Worm (Caenorhabditis elegans) whole organism, L1 larva: ENCODE measurements around the gene ced-11.

Experiments used
- C16A3.4 ChIP-seq: fragments of 150-350 bp; optimal IDR thresholded peaks from 2 replicates; lab custom pipeline; 2014; ENCODE audit warnings: missing biosample characterization, missing genetic modification characterization
- ama-1 ChIP-seq: fragments of 150-350 bp; optimal IDR thresholded peaks from 2 replicates; lab custom pipeline; 2014
- blmp-1 ChIP-seq: fragments of 150-350 bp; optimal IDR thresholded peaks from 2 replicates; lab custom pipeline; 2014; ENCODE audit warnings: missing biosample characterization, missing genetic modification characterization
- ceh-63 ChIP-seq: fragments of 200-800 bp; sonication (Bioruptor generic); optimal IDR thresholded peaks from 2 replicates; lab custom pipeline; 2018; ENCODE audit warnings: mild to moderate bottlenecking, missing genetic modification characterization, missing compliant biosample characterization
- dsc-1 ChIP-seq: sonication (generic microtip); optimal IDR thresholded peaks from 2 replicates; lab custom pipeline; 2016; ENCODE audit warnings: mild to moderate bottlenecking, missing genetic modification characterization, missing compliant biosample characterization
- efl-1 ChIP-seq, 4 experiments: fragments of 150-350 bp; optimal IDR thresholded peaks in 3 of 4; peaks in 1 of 4; 1 replicate in 1 of 4; 2 replicates in 3 of 4; lab custom pipeline; 2014; ENCODE audit warnings: missing biosample characterization in 2 of 4, missing genetic modification characterization in 2 of 4, missing genetic modification reagents in 2 of 4
- efl-3 ChIP-seq: fragments of 200-800 bp; sonication (Bioruptor generic); optimal IDR thresholded peaks from 2 replicates; lab custom pipeline; 2018; ENCODE audit warnings: mild to moderate bottlenecking, missing genetic modification characterization, missing compliant biosample characterization
- egl-13 ChIP-seq: sonication (generic microtip); optimal IDR thresholded peaks from 2 replicates; lab custom pipeline; 2016; ENCODE audit warnings: missing genotype, missing genetic modification reagents, missing genetic modification characterization, missing compliant biosample characterization
- egl-27 ChIP-seq, 2 experiments: fragments of 150-350 bp in 1 of 2; sonication (generic microtip); optimal IDR thresholded peaks; 3 replicates each; lab custom pipeline; 2017 to 2018; ENCODE audit warnings: missing biosample characterization in 2 of 2, missing genetic modification characterization in 2 of 2, missing genetic modification reagents in 2 of 2
- elt-3 ChIP-seq, 6 experiments: fragments of 150-350 bp in 1 of 6; sonication (generic microtip); optimal IDR thresholded peaks; 2 replicates each; lab custom pipeline; 2017 to 2018; ENCODE audit warnings: missing biosample characterization in 6 of 6, missing genetic modification characterization in 6 of 6, inconsistent platforms in 1 of 6
- fkh-10 ChIP-seq: sonication (generic microtip); optimal IDR thresholded peaks from 2 replicates; lab custom pipeline; 2017; ENCODE audit warnings: missing biosample characterization, missing genetic modification reagents, missing genetic modification characterization
- fos-1 ChIP-seq: fragments of 150-350 bp; optimal IDR thresholded peaks from 2 replicates; lab custom pipeline; 2014; ENCODE audit warnings: missing biosample characterization, missing genetic modification characterization
- grh-1 ChIP-seq: fragments of 200-800 bp; sonication (Bioruptor generic); IDR thresholded peaks from 2 replicates; pipeline ENCODE4 v1.3.6; 2022; ENCODE audit warnings: missing genetic modification reagents, missing genetic modification characterization, missing compliant biosample characterization
- hlh-17 ChIP-seq: fragments of 200-800 bp; sonication (Bioruptor generic); optimal IDR thresholded peaks from 2 replicates; lab custom pipeline; 2018; ENCODE audit warnings: missing genetic modification characterization, mild to moderate bottlenecking, missing compliant biosample characterization, moderate library complexity, borderline replicate concordance
- hlh-4 ChIP-seq: sonication (generic microtip); optimal IDR thresholded peaks from 2 replicates; lab custom pipeline; 2016; ENCODE audit warnings: mild to moderate bottlenecking, missing genetic modification characterization, missing compliant biosample characterization
- isw-1 ChIP-seq: fragments of 200-800 bp; sonication (Bioruptor generic); IDR thresholded peaks from 2 replicates; pipeline ENCODE4 v1.3.6; 2022; ENCODE audit warnings: missing genetic modification characterization, missing compliant biosample characterization
- lin-14 ChIP-seq: fragments of 200-800 bp; sonication (Bioruptor generic); optimal IDR thresholded peaks from 2 replicates; lab custom pipeline; 2018; ENCODE audit warnings: mild to moderate bottlenecking, missing genetic modification characterization, moderate library complexity, missing compliant biosample characterization
- lin-15B ChIP-seq: fragments of 150-350 bp; sonication (generic microtip); optimal IDR thresholded peaks from 3 replicates; lab custom pipeline; 2014; ENCODE audit warnings: missing biosample characterization, missing genetic modification characterization
- lin-35 ChIP-seq, 2 experiments: fragments of 150-350 bp; optimal IDR thresholded peaks; 2 replicates each; lab custom pipeline; 2014; ENCODE audit warnings: missing biosample characterization in 2 of 2, missing genetic modification characterization in 2 of 2, missing genetic modification reagents in 2 of 2
- lsy-2 ChIP-seq, 2 experiments: fragments of 150-350 bp; optimal IDR thresholded peaks; 2 replicates each; lab custom pipeline; 2014; ENCODE audit warnings: missing biosample characterization in 2 of 2, missing genetic modification characterization in 2 of 2
- mdl-1 ChIP-seq, 2 experiments: fragments of 150-350 bp; optimal IDR thresholded peaks; 2 replicates each; lab custom pipeline; 2014 to 2017; ENCODE audit warnings: missing biosample characterization in 2 of 2, missing genetic modification characterization in 2 of 2, inconsistent platforms in 1 of 2
- nhr-11 ChIP-seq: fragments of 150-350 bp; optimal IDR thresholded peaks from 2 replicates; lab custom pipeline; 2014; ENCODE audit warnings: missing biosample characterization, missing genetic modification characterization
- nhr-12 ChIP-seq: sonication (generic microtip); optimal IDR thresholded peaks from 2 replicates; lab custom pipeline; 2017; ENCODE audit warnings: missing biosample characterization, missing genetic modification characterization
- nhr-20 ChIP-seq: sonication (generic microtip); optimal IDR thresholded peaks from 2 replicates; lab custom pipeline; 2016; ENCODE audit warnings: mild to moderate bottlenecking, missing genetic modification characterization, missing compliant biosample characterization
- nhr-237 ChIP-seq: fragments of 150-350 bp; optimal IDR thresholded peaks from 2 replicates; lab custom pipeline; 2014; ENCODE audit warnings: missing biosample characterization, missing genetic modification characterization
- nhr-47 ChIP-seq: sonication (generic microtip); optimal IDR thresholded peaks from 2 replicates; lab custom pipeline; 2016; ENCODE audit warnings: mild to moderate bottlenecking, missing genetic modification characterization, moderate library complexity, missing compliant biosample characterization
- nhr-76 ChIP-seq: sonication (generic microtip); optimal IDR thresholded peaks from 2 replicates; lab custom pipeline; 2017; ENCODE audit warnings: missing biosample characterization, missing genetic modification characterization
- nhr-85 ChIP-seq: sonication (generic microtip); peaks from one replicate; lab custom pipeline; 2016; ENCODE audit warnings: missing genetic modification characterization, inconsistent platforms, missing compliant biosample characterization
- nhr-90 ChIP-seq: sonication (generic microtip); optimal IDR thresholded peaks from 2 replicates; lab custom pipeline; 2016; ENCODE audit warnings: mild to moderate bottlenecking, missing genetic modification characterization, missing compliant biosample characterization; ENCODE audit not compliant: poor library complexity
- pag-3 ChIP-seq: sonication (generic microtip); optimal IDR thresholded peaks from 2 replicates; lab custom pipeline; 2017; ENCODE audit warnings: missing genetic modification characterization, mild to moderate bottlenecking, missing compliant biosample characterization, antibody characterized with exemption, borderline replicate concordance; ENCODE audit not compliant: insufficient read depth
- pqm-1 ChIP-seq: sonication (generic microtip); optimal IDR thresholded peaks from 3 replicates; lab custom pipeline; 2017; ENCODE audit warnings: missing biosample characterization, missing genetic modification characterization
- rnt-1 ChIP-seq: sonication (generic microtip); optimal IDR thresholded peaks from 2 replicates; lab custom pipeline; 2016; ENCODE audit warnings: mild to moderate bottlenecking, missing genetic modification characterization, moderate library complexity, missing compliant biosample characterization
- snu-23 ChIP-seq: sonication (generic microtip); optimal IDR thresholded peaks from 2 replicates; lab custom pipeline; 2016; ENCODE audit warnings: missing genetic modification characterization, missing compliant biosample characterization
- sox-4 ChIP-seq: sonication (generic microtip); optimal IDR thresholded peaks from 2 replicates; lab custom pipeline; 2016; ENCODE audit warnings: missing genetic modification characterization, missing compliant biosample characterization
- tbx-2 ChIP-seq: sonication (generic microtip); optimal IDR thresholded peaks from 2 replicates; lab custom pipeline; 2016; ENCODE audit warnings: missing genetic modification characterization, missing compliant biosample characterization
- unc-130 ChIP-seq: fragments of 150-350 bp; optimal IDR thresholded peaks from 2 replicates; lab custom pipeline; 2017; ENCODE audit warnings: missing biosample characterization, missing genetic modification characterization, inconsistent platforms
- unc-30 ChIP-seq: sonication (generic microtip); optimal IDR thresholded peaks from 2 replicates; lab custom pipeline; 2017; ENCODE audit warnings: missing biosample characterization, missing genetic modification characterization
- unc-86 ChIP-seq: sonication (generic microtip); optimal IDR thresholded peaks from 2 replicates; lab custom pipeline; 2016; ENCODE audit warnings: missing genetic modification characterization, missing compliant biosample characterization
- unc-98 ChIP-seq: fragments of 200-800 bp; sonication (Bioruptor generic); IDR thresholded peaks from 2 replicates; pipeline ENCODE4 v1.3.6; 2022; ENCODE audit warnings: missing genetic modification characterization, missing compliant biosample characterization
- vab-15 ChIP-seq: sonication (generic microtip); optimal IDR thresholded peaks from 2 replicates; lab custom pipeline; 2017; ENCODE audit warnings: missing genotype, mild to moderate bottlenecking, missing genetic modification characterization, missing compliant biosample characterization
- ztf-4 ChIP-seq: fragments of 150-350 bp; optimal IDR thresholded peaks from 2 replicates; lab custom pipeline; 2014; ENCODE audit warnings: missing biosample characterization, missing genetic modification characterization

ced-11 gene

DNA sequence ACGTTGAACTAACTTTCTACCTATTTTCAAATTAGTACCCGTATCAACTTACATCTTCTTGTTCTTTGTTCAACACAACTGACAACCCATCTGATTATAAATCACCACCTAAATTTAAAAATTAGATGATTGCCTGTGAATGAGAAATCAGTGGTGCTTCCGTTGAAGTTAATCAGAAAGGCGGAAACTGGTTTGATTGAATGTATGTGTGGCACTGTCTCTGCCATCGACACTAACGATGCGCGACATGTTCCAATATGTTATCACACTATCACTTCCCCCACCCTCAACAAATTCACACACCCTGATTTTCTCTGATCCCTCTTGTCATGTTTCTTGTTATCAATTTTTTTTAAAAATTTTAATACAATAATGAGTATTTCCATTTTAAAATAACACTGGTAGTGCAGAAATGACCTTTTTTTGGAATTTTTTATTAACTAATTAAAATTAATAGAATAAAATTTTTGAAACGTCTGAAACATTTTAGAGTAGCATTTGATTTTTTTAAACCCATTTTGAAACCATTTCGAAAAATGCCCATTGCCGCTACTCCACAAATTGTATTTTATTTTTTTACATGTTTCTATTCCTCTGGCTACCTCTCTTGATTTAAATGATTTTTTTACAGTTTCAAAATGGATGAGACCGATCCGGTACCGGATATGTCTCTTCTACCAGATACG lies at the start of gene ced-11:
Gene ced-11, plus strand, starts transcription at position 636 of the 686 bp plus-strand sequence.
- TF ChIP-seq unc-30 (tag; lab: Kevin White, UChicago) (no peak), hlh-17 (GFP tag; lab: Kevin White, UChicago) (no peak), nhr-85 (tag; lab: Kevin White, UChicago) (peak; percentile 49), ama-1 (lab: Kevin White, UChicago) (no peak), vab-15 (tag; lab: Kevin White, UChicago) (no peak), unc-130 (tag; lab: Kevin White, UChicago) (peak; percentile 37), lin-35 (GFP tag; optimal IDR thresholded peaks at IDR 0.05; lab: Kevin White, UChicago) (peak in 1 of 2 experiments; percentile 20), egl-13 (tag; lab: Kevin White, UChicago) (no peak), egl-27 (tag; optimal IDR thresholded peaks at IDR 0.05; lab: Kevin White, UChicago) (no peak), nhr-237 (tag; lab: Kevin White, UChicago) (no peak), fos-1 (tag; lab: Kevin White, UChicago) (no peak), nhr-90 (tag; lab: Kevin White, UChicago) (peak; percentile 5), lin-14 (GFP tag; lab: Kevin White, UChicago) (peak; percentile 71), snu-23 (GFP tag; lab: Kevin White, UChicago) (no peak), lsy-2 (tag; optimal IDR thresholded peaks at IDR 0.05; lab: Kevin White, UChicago) (no peak), grh-1 (GFP tag; lab: Robert Waterston, UW) (peak; percentile 66), efl-3 (no peak), efl-1 (optimal IDR thresholded peaks at IDR 0.05; lab: Kevin White, UChicago) (no peak), efl-1 (GFP tag; optimal IDR thresholded peaks at IDR 0.05 in 1 of 2; lab: Kevin White, UChicago) (no peak), ceh-63 (no peak), pqm-1 (tag; lab: Kevin White, UChicago) (no peak), unc-98 (no peak), C16A3.4 (no peak), rnt-1 (tag; lab: Kevin White, UChicago) (no peak), lin-15B (tag; lab: Kevin White, UChicago) (no peak), hlh-4 (tag; lab: Kevin White, UChicago) (no peak), pag-3 (tag; lab: Kevin White, UChicago) (peak; percentile 90), isw-1 (no peak), sox-4 (tag; lab: Kevin White, UChicago) (no peak), blmp-1 (tag; lab: Kevin White, UChicago) (peak; percentile 23), ztf-4 (tag; lab: Kevin White, UChicago) (no peak), unc-86 (no peak), dsc-1 (no peak), tbx-2 (tag; lab: Kevin White, UChicago) (peak; percentile 49), nhr-76 (tag; lab: Kevin White, UChicago) (no peak), elt-3 (tag; optimal IDR thresholded peaks at IDR 0.05; lab: Kevin White, UChicago) (peak in 5 of 6 experiments; percentile 25 to 81 (median 66)), mdl-1 (tag; optimal IDR thresholded peaks at IDR 0.05; lab: Kevin White, UChicago) (no peak)
- TF ChIP-seq, all 84 proteins: peak for 10

DNA sequence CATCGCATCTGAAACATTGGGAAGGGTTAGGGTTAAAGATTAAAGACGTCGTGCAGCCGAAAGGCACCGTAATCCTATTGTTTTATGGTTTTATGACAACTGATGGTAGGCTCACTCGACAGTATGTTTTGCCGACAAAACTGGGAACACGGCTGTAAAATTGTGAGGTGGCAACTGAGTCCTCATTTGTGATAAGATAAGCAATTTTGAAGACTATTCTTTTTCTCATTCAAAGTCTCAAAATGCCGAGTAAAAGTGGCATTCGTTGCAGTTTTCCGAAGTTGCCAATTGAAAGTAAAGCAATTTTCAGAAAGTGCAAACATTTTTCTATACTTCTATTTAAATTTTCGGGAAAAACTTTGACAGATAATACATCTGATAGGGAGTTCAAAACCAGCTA lies 49.6 kb upstream of the ced-11 start:
- TF ChIP-seq nhr-12 (tag; lab: Kevin White, UChicago), result no peak
- TF ChIP-seq egl-27 (tag; optimal IDR thresholded peaks at IDR 0.05; lab: Kevin White, UChicago), result no peak
- no peak for TF ChIP-seq fkh-10
- TF ChIP-seq nhr-20, result no peak

ce11 chrIII:9071372-9071771 lies 48.0 kb upstream of the ced-11 start, which contains the start of gene lin-12:
Gene lin-12 (minus strand): TSS chrIII:9071472.
- TF ChIP-seq elt-3 (tag; optimal IDR thresholded peaks at IDR 0.05; lab: Kevin White, UChicago) (no peak), nhr-11 (no peak), efl-1 (optimal IDR thresholded peaks at IDR 0.05; lab: Kevin White, UChicago) (no peak), efl-1 (GFP tag; optimal IDR thresholded peaks at IDR 0.05 in 1 of 2; lab: Kevin White, UChicago) (peak in 1 of 2 experiments; percentile 64), nhr-47 (tag; lab: Kevin White, UChicago) (no peak), ceh-63 (no peak)
